Worm (Caenorhabditis elegans) whole organism, early embryonic: ENCODE results near the gene let-19.

Source experiments
- ama-1 ChIP-seq: fragments of 150-350 bp; optimal IDR thresholded peaks from 2 replicates; lab custom pipeline; 2014
- hmg-4 ChIP-seq: fragments of 200-800 bp; sonication (Bioruptor generic); optimal IDR thresholded peaks from 2 replicates; lab custom pipeline; 2018; ENCODE audit warnings: mild to moderate bottlenecking, missing genetic modification characterization, missing compliant biosample characterization
- tra-4 ChIP-seq: sonication (generic microtip); optimal IDR thresholded peaks from 2 replicates; lab custom pipeline; 2017; ENCODE audit warnings: missing genetic modification characterization, missing compliant biosample characterization

DNA sequence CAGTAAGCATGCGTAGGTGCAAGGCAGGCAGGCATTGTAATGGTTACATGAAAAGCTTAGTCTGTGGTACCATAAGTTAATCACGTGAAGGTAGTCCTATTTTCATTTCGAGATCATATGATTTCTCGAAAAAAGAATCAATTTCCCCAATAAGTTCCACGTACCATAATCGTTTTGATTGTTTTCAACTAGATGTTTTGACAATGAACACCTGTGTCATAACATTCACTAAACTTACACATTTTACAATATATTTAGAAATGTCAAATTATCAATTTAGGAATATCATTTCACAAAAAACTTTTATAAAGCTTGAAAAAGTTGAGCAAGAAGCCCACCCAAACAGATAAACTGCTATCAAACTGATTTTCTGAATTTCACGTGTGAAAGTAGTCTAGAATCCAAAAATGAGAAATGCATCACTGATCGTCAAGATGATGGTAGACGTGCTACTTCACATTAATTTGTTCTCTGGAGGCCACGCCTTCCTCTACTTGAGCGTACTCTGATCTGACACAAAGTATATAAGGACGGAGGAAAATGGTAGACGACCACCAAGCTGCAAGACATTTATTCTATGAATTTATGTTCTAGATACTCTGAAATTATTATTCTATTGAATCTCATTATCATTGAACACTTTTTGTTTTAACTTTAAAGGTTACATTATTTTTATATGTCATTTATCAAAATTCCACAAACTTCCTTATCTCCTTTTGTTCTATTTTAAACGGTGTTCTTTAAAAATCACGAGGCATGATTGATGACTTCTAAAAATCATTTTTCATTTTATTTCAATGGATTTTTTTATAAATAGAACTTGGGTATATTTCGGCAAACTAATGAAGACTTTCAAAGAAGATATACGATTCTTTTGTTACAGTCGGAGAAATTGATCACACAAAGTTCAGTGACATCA is 48.5 kb downstream of the let-19 start, which contains the start of gene F46C5.10:
- TF ChIP-seq tra-4 (no peak), hmg-4 (GFP tag; lab: Kevin White, UChicago) (no peak), ama-1 (no peak)
